Fruit fly (Drosophila melanogaster): ENCODE data around the gene CG5815.

Gene CG5815

dm6 chr3R:27087549-27087948, 24.8 kb upstream of the CG5815 start, which contains the start of gene Cpr97Ea:
Gene Cpr97Ea, minus strand, starts transcription at chr3R:27087778.
- TF ChIP-seq psq (optimal IDR thresholded peaks at IDR 0.05) (no peak), Myc (optimal IDR thresholded peaks at IDR 0.05) (no peak)

dm6 chr3R:27091106-27091505, 21.3 kb upstream of the CG5815 start, which contains the start of gene Cpr97Eb:
Gene Cpr97Eb, minus strand, starts transcription at chr3R:27091130.
- TF ChIP-seq h (optimal IDR thresholded peaks at IDR 0.05) (no peak), Myc (optimal IDR thresholded peaks at IDR 0.05) (no peak), Sin3A (optimal IDR thresholded peaks at IDR 0.05) (no peak), insv (optimal IDR thresholded peaks at IDR 0.05) (no peak), ttk (optimal IDR thresholded peaks at IDR 0.05) (no peak), psq (optimal IDR thresholded peaks at IDR 0.05) (no peak)

dm6 chr3R:27092263-27092662, 20.1 kb upstream of the CG5815 start:
- TF ChIP-seq Sin3A (optimal IDR thresholded peaks at IDR 0.05): no peak
- TF ChIP-seq Myc (optimal IDR thresholded peaks at IDR 0.05): no peak
- TF ChIP-seq h (optimal IDR thresholded peaks at IDR 0.05): no peak
- no peak for TF ChIP-seq insv (optimal IDR thresholded peaks at IDR 0.05)
- no peak for TF ChIP-seq ttk (optimal IDR thresholded peaks at IDR 0.05)
- no peak for TF ChIP-seq psq (optimal IDR thresholded peaks at IDR 0.05)

dm6 chr3R:27092843-27093242, 19.5 kb upstream of the CG5815 start, which contains the start of gene CG14258:
Gene CG14258, plus strand, starts transcription at chr3R:27093143.
- TF ChIP-seq h (optimal IDR thresholded peaks at IDR 0.05): no peak

- no peak for TF ChIP-seq Sin3A (optimal IDR thresholded peaks at IDR 0.05)
- no peak for TF ChIP-seq h (optimal IDR thresholded peaks at IDR 0.05)
- no peak for TF ChIP-seq psq (optimal IDR thresholded peaks at IDR 0.05)
- no peak for TF ChIP-seq insv (optimal IDR thresholded peaks at IDR 0.05)
- no peak for TF ChIP-seq Myc (optimal IDR thresholded peaks at IDR 0.05)
- TF ChIP-seq ttk (optimal IDR thresholded peaks at IDR 0.05): no peak
Observed at dm6 chr3R:27094233-27094632, 18.1 kb upstream of the CG5815 start, which contains the start of gene CG14259. Gene CG14259, plus strand, starts transcription at chr3R:27094533.

- TF ChIP-seq Myc (optimal IDR thresholded peaks at IDR 0.05): no peak
- TF ChIP-seq insv (optimal IDR thresholded peaks at IDR 0.05): no peak
- no peak for TF ChIP-seq psq (optimal IDR thresholded peaks at IDR 0.05)
- TF ChIP-seq Sin3A (optimal IDR thresholded peaks at IDR 0.05): no peak
- TF ChIP-seq h (optimal IDR thresholded peaks at IDR 0.05): no peak
- no peak for TF ChIP-seq ttk (optimal IDR thresholded peaks at IDR 0.05)
Observed at dm6 chr3R:27098638-27099037, 13.7 kb upstream of the CG5815 start.

- TF ChIP-seq h (optimal IDR thresholded peaks at IDR 0.05) (no peak), Sin3A (optimal IDR thresholded peaks at IDR 0.05) (no peak), psq (optimal IDR thresholded peaks at IDR 0.05) (no peak)
Observed at dm6 chr3R:27099579-27099978, 12.8 kb upstream of the CG5815 start, which contains the start of gene eater. Gene eater, minus strand, starts transcription at chr3R:27099679.

dm6 chr3R:27100930-27101329, 11.4 kb upstream of the CG5815 start, which contains the start of gene Jhbp11:
Gene Jhbp11, plus strand, starts transcription at chr3R:27101230.
- no peak for TF ChIP-seq psq (optimal IDR thresholded peaks at IDR 0.05)
- no peak for TF ChIP-seq ttk (optimal IDR thresholded peaks at IDR 0.05)
- no peak for TF ChIP-seq Myc (optimal IDR thresholded peaks at IDR 0.05)
- no peak for TF ChIP-seq Sin3A (optimal IDR thresholded peaks at IDR 0.05)
- no peak for TF ChIP-seq h (optimal IDR thresholded peaks at IDR 0.05)
- TF ChIP-seq insv (optimal IDR thresholded peaks at IDR 0.05): no peak

- TF ChIP-seq Sin3A (optimal IDR thresholded peaks at IDR 0.05): no peak
- TF ChIP-seq h (optimal IDR thresholded peaks at IDR 0.05): no peak
- TF ChIP-seq psq (optimal IDR thresholded peaks at IDR 0.05): no peak
- TF ChIP-seq Myc (optimal IDR thresholded peaks at IDR 0.05): no peak
- TF ChIP-seq insv (optimal IDR thresholded peaks at IDR 0.05): no peak
- no peak for TF ChIP-seq ttk (optimal IDR thresholded peaks at IDR 0.05)
Observed at dm6 chr3R:27105439-27105838, 6.9 kb upstream of the CG5815 start.

dm6 chr3R:27106134-27106694, 6.2 kb upstream of the CG5815 start, which contains the start of gene CAH9:
Gene CAH9, minus strand, starts transcription at chr3R:27106184.
- TF ChIP-seq Myc (optimal IDR thresholded peaks at IDR 0.05) (no peak), h (optimal IDR thresholded peaks at IDR 0.05) (no peak), ttk (optimal IDR thresholded peaks at IDR 0.05) (no peak), psq (optimal IDR thresholded peaks at IDR 0.05) (no peak), insv (optimal IDR thresholded peaks at IDR 0.05) (no peak), Sin3A (optimal IDR thresholded peaks at IDR 0.05) (no peak)

dm6 chr3R:27108111-27108510, 4.3 kb upstream of the CG5815 start:
- TF ChIP-seq ttk (optimal IDR thresholded peaks at IDR 0.05) (no peak), Sin3A (optimal IDR thresholded peaks at IDR 0.05) (no peak), Myc (optimal IDR thresholded peaks at IDR 0.05) (no peak), h (optimal IDR thresholded peaks at IDR 0.05) (no peak), insv (optimal IDR thresholded peaks at IDR 0.05) (no peak), psq (optimal IDR thresholded peaks at IDR 0.05) (no peak)

dm6 chr3R:27109458-27109857, 2.9 kb upstream of the CG5815 start:
- TF ChIP-seq psq (optimal IDR thresholded peaks at IDR 0.05): no peak

- TF ChIP-seq insv (optimal IDR thresholded peaks at IDR 0.05) (no peak), Sin3A (optimal IDR thresholded peaks at IDR 0.05) (no peak), Myc (optimal IDR thresholded peaks at IDR 0.05) (no peak)
Observed at dm6 chr3R:27116465-27117092, 4.2 kb downstream of the CG5815 start, which contains the start of the genes CG6066 and CG5880. Gene CG6066, minus strand, starts transcription at chr3R:27116707. Gene CG5880, plus strand, starts transcription at chr3R:27116745.

Measured in Kc167 (cell line).